Worm (Caenorhabditis elegans): ENCODE measurements around the gene F47C12.7.
A peak's percentile ranks its signal among the peaks of the same experiment; 100 is the strongest.

Gene F47C12.7

ce11 chrIV:4019836-4020235, 24.6 kb upstream of the F47C12.7 start (continued):
- TF ChIP-seq daf-12 (tag; optimal IDR thresholded peaks at IDR 0.05) = no peak
- no peak for TF ChIP-seq R02D3.7 (tag; optimal IDR thresholded peaks at IDR 0.05)
- no peak for TF ChIP-seq arid-1 (GFP tag; conservative IDR thresholded peaks at IDR 0.05)
- TF ChIP-seq lir-3 (tag; optimal IDR thresholded peaks at IDR 0.05) = no peak
- TF ChIP-seq F44E2.7 (GFP tag; IDR thresholded peaks at IDR 0.05) = no peak
- TF ChIP-seq unc-62 (GFP tag; optimal IDR thresholded peaks at IDR 0.05 in 1 of 2) = no peak
- TF ChIP-seq unc-62 (tag; optimal IDR thresholded peaks at IDR 0.05) = no peak
- peak; percentile 41 for TF ChIP-seq spr-1 (tag; optimal IDR thresholded peaks at IDR 0.05)
- TF ChIP-seq D1046.2 (GFP tag; IDR thresholded peaks at IDR 0.05) = no peak
- no peak for TF ChIP-seq aly-2 (tag; optimal IDR thresholded peaks at IDR 0.05)
- peak; percentile 81 for TF ChIP-seq hmg-1.1 (GFP tag; IDR thresholded peaks at IDR 0.05)
- no peak for TF ChIP-seq F10B5.3 (tag; optimal IDR thresholded peaks at IDR 0.05)
- TF ChIP-seq mdl-1 (tag; optimal IDR thresholded peaks at IDR 0.05) = peak; percentile 46 to 94
- TF ChIP-seq tag-97 (GFP tag; IDR thresholded peaks at IDR 0.05) = no peak
- TF ChIP-seq zag-1 (tag; optimal IDR thresholded peaks at IDR 0.05) = no peak
- TF ChIP-seq T26A8.4 (GFP tag; IDR thresholded peaks at IDR 0.05) = no peak
- TF ChIP-seq attf-4 (tag; optimal IDR thresholded peaks at IDR 0.05) = no peak
- TF ChIP-seq snpc-1.2 (GFP tag; IDR thresholded peaks at IDR 0.05) = no peak
- no peak for TF ChIP-seq ceh-82 (tag; optimal IDR thresholded peaks at IDR 0.05)
- TF ChIP-seq set-16 (GFP tag; IDR thresholded peaks at IDR 0.05) = peak; percentile 44
- no peak for TF ChIP-seq lin-29 (GFP tag; IDR thresholded peaks at IDR 0.05)
- no peak for TF ChIP-seq zip-11 (GFP tag; IDR thresholded peaks at IDR 0.05)
- TF ChIP-seq madf-5 (GFP tag; IDR thresholded peaks at IDR 0.05) = no peak
- TF ChIP-seq mxl-2 (GFP tag; conservative IDR thresholded peaks at IDR 0.05) = no peak
- no peak for TF ChIP-seq unc-39 (tag; optimal IDR thresholded peaks at IDR 0.05)
- peak; percentile 65 for TF ChIP-seq mxl-3 (GFP tag; optimal IDR thresholded peaks at IDR 0.05)
- TF ChIP-seq nhr-41 (GFP tag; IDR thresholded peaks at IDR 0.05) = no peak
- no peak for TF ChIP-seq zip-2 (tag; optimal IDR thresholded peaks at IDR 0.05)
- no peak for TF ChIP-seq sdz-12 (GFP tag; optimal IDR thresholded peaks at IDR 0.05)
- TF ChIP-seq cey-2 (tag; optimal IDR thresholded peaks at IDR 0.05; ENCODE audit: borderline replicate concordance, insufficient read depth) = peak; percentile 19
- peak; percentile 71 for TF ChIP-seq nhr-28 (tag; optimal IDR thresholded peaks at IDR 0.05)
- peak; percentile 48 for TF ChIP-seq nhr-6 (tag; optimal IDR thresholded peaks at IDR 0.05)
- TF ChIP-seq jun-1 (tag; optimal IDR thresholded peaks at IDR 0.05) = peak; percentile 61
- no peak for TF ChIP-seq daf-16 (GFP tag; optimal IDR thresholded peaks at IDR 0.05)
- peak; percentile 20 for TF ChIP-seq daf-16 (tag; optimal IDR thresholded peaks at IDR 0.05)
- no peak for TF ChIP-seq ceh-28 (tag; optimal IDR thresholded peaks at IDR 0.05)
- no peak for TF ChIP-seq ZK546.5 (tag; optimal IDR thresholded peaks at IDR 0.05)
- peak; percentile 44 for TF ChIP-seq nhr-48 (tag; optimal IDR thresholded peaks at IDR 0.05)
- no peak for TF ChIP-seq pha-4 (GFP tag; IDR thresholded peaks at IDR 0.05)
- peak; percentile 77 for TF ChIP-seq pha-4 (tag; optimal IDR thresholded peaks at IDR 0.05)
- TF ChIP-seq mdt-29 (GFP tag; IDR thresholded peaks at IDR 0.05) = no peak
- peak; percentile 83 for TF ChIP-seq rbr-2 (tag; optimal IDR thresholded peaks at IDR 0.05)
- no peak for TF ChIP-seq nhr-237 (tag; optimal IDR thresholded peaks at IDR 0.05)
- no peak for TF ChIP-seq ztf-11 (tag; optimal IDR thresholded peaks at IDR 0.05)
- TF ChIP-seq lin-38 (GFP tag; IDR thresholded peaks at IDR 0.05) = peak; percentile 41
- no peak for TF ChIP-seq duxl-1 (tag; optimal IDR thresholded peaks at IDR 0.05; ENCODE audit: poor library complexity)
- 0 out of 2 replicates have a peak, but pooled peaks have one; percentile 19 for TF ChIP-seq madf-9 (GFP tag; conservative IDR thresholded peaks at IDR 0.05)
- TF ChIP-seq daf-8 (GFP tag; IDR thresholded peaks at IDR 0.05) = no peak
- peak; percentile 46 for TF ChIP-seq tra-1 (GFP tag; IDR thresholded peaks at IDR 0.05)
- TF ChIP-seq aha-1 (tag) = peak; percentile 99
- TF ChIP-seq egl-43 (GFP tag; IDR thresholded peaks at IDR 0.05) = 0 out of 2 replicates have a peak, but pooled peaks have one; percentile 41
- no peak for TF ChIP-seq vab-7 (GFP tag; IDR thresholded peaks at IDR 0.05)
- TF ChIP-seq egl-27 (tag; optimal IDR thresholded peaks at IDR 0.05) = no peak
- peak; percentile 86 for TF ChIP-seq mep-1 (tag; optimal IDR thresholded peaks at IDR 0.05)

Data from whole organism, L4 larva.